Worm (Caenorhabditis elegans) whole organism, midembryonic: ENCODE measurements around the gene F53F8.4.

ENCODE experiments used
- T22C8.4 ChIP-seq: fragments of 200-800 bp; sonication (Bioruptor generic); IDR thresholded peaks from 2 replicates; pipeline ENCODE4 v1.3.6; 2022; ENCODE audit warnings: missing genetic modification characterization, missing compliant biosample characterization
- cog-1 ChIP-seq: sonication (generic microtip); optimal IDR thresholded peaks from 2 replicates; lab custom pipeline; 2016; ENCODE audit warnings: missing genetic modification characterization, missing compliant biosample characterization
- flt-1 ChIP-seq: fragments of 200-800 bp; sonication (Bioruptor generic); IDR thresholded peaks from 2 replicates; pipeline ENCODE4 v1.3.6; 2022; ENCODE audit warnings: missing genetic modification characterization, missing compliant biosample characterization
- klf-2 ChIP-seq: fragments of 200-800 bp; sonication (Bioruptor generic); conservative IDR thresholded peaks from 2 replicates; pipeline ENCODE4 v1.3.6; 2022; ENCODE audit warnings: missing genetic modification reagents, missing genetic modification characterization, missing compliant biosample characterization
- med-1 ChIP-seq: sonication (generic microtip); optimal IDR thresholded peaks from 2 replicates; lab custom pipeline; 2017; ENCODE audit warnings: missing genetic modification characterization, mild to moderate bottlenecking, missing compliant biosample characterization, antibody characterized with exemption, missing genetic modification reagents; ENCODE audit not compliant: insufficient read depth
- tab-1 ChIP-seq: fragments of 200-800 bp; sonication (Bioruptor generic); IDR thresholded peaks from 2 replicates; pipeline ENCODE4 v1.3.6; 2022; ENCODE audit warnings: missing genetic modification characterization, missing compliant biosample characterization
- ztf-23 ChIP-seq: fragments of 200-800 bp; sonication (Bioruptor generic); IDR thresholded peaks from 2 replicates; pipeline ENCODE4 v1.3.6; 2022; ENCODE audit warnings: missing genetic modification reagents, missing genetic modification characterization, missing compliant biosample characterization
- ztf-29 ChIP-seq: fragments of 200-800 bp; sonication (Bioruptor generic); IDR thresholded peaks from 2 replicates; pipeline ENCODE4 v1.3.6; 2022; ENCODE audit warnings: missing genetic modification reagents, missing genetic modification characterization, missing compliant biosample characterization

- TF ChIP-seq flt-1 = no peak
- TF ChIP-seq cog-1 (tag; lab: Kevin White, UChicago) = no peak
- TF ChIP-seq med-1 (GFP tag; lab: Kevin White, UChicago) = no peak
- no peak for TF ChIP-seq tab-1
- no peak for TF ChIP-seq klf-2 (GFP tag; lab: Robert Waterston, UW)
- no peak for TF ChIP-seq T22C8.4 (GFP tag; lab: Robert Waterston, UW)
- no peak for TF ChIP-seq ztf-23
- no peak for TF ChIP-seq ztf-29 (GFP tag; lab: Robert Waterston, UW)
These were observed 1.4 kb upstream of the F53F8.4 start for ce11 chrV:20692903-20693302.
